Fruit fly (Drosophila melanogaster) whole organism, wandering third instar larva: ENCODE results near the gene PEK.

Experiments
- CG9705 ChIP-seq: fragments of 200-800 bp; sonication (Bioruptor generic); optimal IDR thresholded peaks from 2 replicates; lab custom pipeline; 2018; ENCODE audit warnings: missing biosample characterization, mild to moderate bottlenecking, missing genetic modification characterization
- CrebA ChIP-seq: fragments of 200-800 bp; sonication (Bioruptor generic); optimal IDR thresholded peaks from 2 replicates; lab custom pipeline; 2016; ENCODE audit warnings: missing biosample characterization, mild to moderate bottlenecking, missing genetic modification characterization, borderline replicate concordance
- Dfd ChIP-seq: fragments of >200 bp; optimal IDR thresholded peaks from 2 replicates; lab custom pipeline; 2017; ENCODE audit warnings: missing biosample characterization, missing genetic modification characterization
- Dif ChIP-seq: fragments of 200-275, 200-300 bp; sonication (Bioruptor generic); optimal IDR thresholded peaks from 2 replicates; lab custom pipeline; 2018; ENCODE audit warnings: missing biosample characterization, missing genetic modification characterization; ENCODE audit not compliant: partially characterized antibody
- GATAd ChIP-seq: sonication (Bioruptor generic); optimal IDR thresholded peaks from 2 replicates; lab custom pipeline; 2016; ENCODE audit warnings: missing biosample characterization, missing genetic modification characterization
- HLH106 ChIP-seq: fragments of 200-800 bp; optimal IDR thresholded peaks from 3 replicates; lab custom pipeline; 2019; ENCODE audit warnings: missing biosample characterization, mild to moderate bottlenecking, missing genetic modification characterization, moderate library complexity
- Hnf4 ChIP-seq: fragments of 200-800 bp; sonication (Bioruptor generic); optimal IDR thresholded peaks from 2 replicates; lab custom pipeline; 2016; ENCODE audit warnings: missing biosample characterization, mild to moderate bottlenecking, missing genetic modification characterization
- Hr78 ChIP-seq: fragments of >200 bp; optimal IDR thresholded peaks from 2 replicates; lab custom pipeline; 2017; ENCODE audit warnings: missing biosample characterization, missing genetic modification characterization
- Jra ChIP-seq: sonication (Bioruptor generic); optimal IDR thresholded peaks from 2 replicates; lab custom pipeline; 2016; ENCODE audit warnings: missing biosample characterization, missing genetic modification characterization
- Mio ChIP-seq: sonication (Bioruptor generic); optimal IDR thresholded peaks from 2 replicates; lab custom pipeline; 2016; ENCODE audit warnings: missing biosample characterization, missing genetic modification characterization
- Myc ChIP-seq: fragments of >200 bp; optimal IDR thresholded peaks from 2 replicates; lab custom pipeline; 2017
- N ChIP-seq: fragments of >200 bp; optimal IDR thresholded peaks from 2 replicates; lab custom pipeline; 2018; ENCODE audit warnings: missing biosample characterization, missing external identifiers, missing genetic modification characterization
- OdsH ChIP-seq: fragments of 200-800 bp; sonication (Bioruptor generic); optimal IDR thresholded peaks from 2 replicates; lab custom pipeline; 2016; ENCODE audit warnings: missing biosample characterization, mild to moderate bottlenecking, missing genetic modification characterization
- Sp1 ChIP-seq: fragments of 200-800 bp; sonication (Bioruptor generic); optimal IDR thresholded peaks from 3 replicates; lab custom pipeline; 2019; ENCODE audit warnings: missing biosample characterization, mild to moderate bottlenecking, missing genetic modification characterization, moderate library complexity
- Vsx2 ChIP-seq: fragments of 200-300, 225-300 bp; sonication (Bioruptor generic); optimal IDR thresholded peaks from 2 replicates; lab custom pipeline; 2018; ENCODE audit warnings: missing biosample characterization, missing genetic modification characterization; ENCODE audit not compliant: partially characterized antibody
- br ChIP-seq: fragments of 200-800 bp; sonication (Bioruptor generic); optimal IDR thresholded peaks from 2 replicates; lab custom pipeline; 2016; ENCODE audit warnings: missing biosample characterization, missing genetic modification characterization
- brk ChIP-seq: fragments of 200-800 bp; sonication (Bioruptor generic); optimal IDR thresholded peaks from 2 replicates; lab custom pipeline; 2016; ENCODE audit warnings: missing biosample characterization, mild to moderate bottlenecking, missing genetic modification characterization
- dl ChIP-seq, 2 experiments: fragments of 175-275, 200-275 bp in 1 of 2; fragments of 200-275 bp in 1 of 2; sonication (Bioruptor generic); optimal IDR thresholded peaks; lab custom pipeline; 2018; ENCODE audit warnings: mild to moderate bottlenecking in 2 of 2, missing biosample characterization in 2 of 2, missing genetic modification characterization in 2 of 2, moderate library complexity in 2 of 2; ENCODE audit not compliant: partially characterized antibody in 2 of 2, insufficient read depth in 1 of 2
- dmrt93B ChIP-seq: fragments of 200-800 bp; sonication (Bioruptor generic); optimal IDR thresholded peaks from 2 replicates; lab custom pipeline; 2018; ENCODE audit warnings: missing biosample characterization, mild to moderate bottlenecking, missing genetic modification characterization
- dsf ChIP-seq: sonication (Bioruptor generic); optimal IDR thresholded peaks from 2 replicates; lab custom pipeline; 2016; ENCODE audit warnings: missing biosample characterization, missing genetic modification characterization, borderline replicate concordance
- ey ChIP-seq: fragments of 200-800 bp; sonication (Bioruptor generic); optimal IDR thresholded peaks from 2 replicates; lab custom pipeline; 2016; ENCODE audit warnings: missing biosample characterization, missing genetic modification characterization
- foxo ChIP-seq, 2 experiments: fragments of 200-800 bp; sonication (Bioruptor generic); optimal IDR thresholded peaks; 2 replicates in 1 of 2; 3 replicates in 1 of 2; lab custom pipeline; 2016 to 2017; ENCODE audit warnings: missing biosample characterization in 2 of 2, missing genetic modification characterization in 2 of 2
- fru ChIP-seq: fragments of 200-800 bp; sonication (Bioruptor generic); optimal IDR thresholded peaks from 3 replicates; lab custom pipeline; 2016; ENCODE audit warnings: missing biosample characterization, mild to moderate bottlenecking, missing genetic modification characterization
- h ChIP-seq: fragments of 200-800 bp; sonication (Bioruptor generic); optimal IDR thresholded peaks from 3 replicates; lab custom pipeline; 2016; ENCODE audit warnings: missing biosample characterization, mild to moderate bottlenecking, missing genetic modification characterization
- jim ChIP-seq: fragments of 175-275, 200-325 bp; sonication (Bioruptor generic); optimal IDR thresholded peaks from 2 replicates; lab custom pipeline; 2016; ENCODE audit warnings: missing biosample characterization, mild to moderate bottlenecking, missing genetic modification characterization
- lola ChIP-seq: fragments of >200 bp; optimal IDR thresholded peaks from 2 replicates; lab custom pipeline; 2017; ENCODE audit warnings: missing biosample characterization, missing genetic modification characterization
- pan ChIP-seq: fragments of >200 bp; optimal IDR thresholded peaks from 2 replicates; lab custom pipeline; 2017
- psq ChIP-seq: fragments of 200-800 bp; sonication (Bioruptor generic); optimal IDR thresholded peaks from 3 replicates; lab custom pipeline; 2017; ENCODE audit warnings: missing biosample characterization, mild to moderate bottlenecking, missing genetic modification characterization, moderate library complexity
- rgr ChIP-seq: fragments of 200-800 bp; sonication (Bioruptor generic); optimal IDR thresholded peaks from 3 replicates; lab custom pipeline; 2016; ENCODE audit warnings: missing biosample characterization, mild to moderate bottlenecking, missing genetic modification characterization
- sv ChIP-seq: fragments of 200-800 bp; sonication (Bioruptor generic); optimal IDR thresholded peaks from 3 replicates; lab custom pipeline; 2016; ENCODE audit warnings: missing biosample characterization, missing genetic modification characterization
- tai ChIP-seq: sonication (Bioruptor generic); optimal IDR thresholded peaks from 2 replicates; lab custom pipeline; 2016; ENCODE audit warnings: missing biosample characterization, missing genetic modification characterization
- usp ChIP-seq: fragments of >200 bp; optimal IDR thresholded peaks from 2 replicates; lab custom pipeline; 2017; ENCODE audit warnings: missing biosample characterization, missing genetic modification characterization
- woc ChIP-seq: sonication (Bioruptor generic); optimal IDR thresholded peaks from 2 replicates; lab custom pipeline; 2016; ENCODE audit warnings: missing biosample characterization, mild to moderate bottlenecking, missing genetic modification characterization

Gene PEK

DNA sequence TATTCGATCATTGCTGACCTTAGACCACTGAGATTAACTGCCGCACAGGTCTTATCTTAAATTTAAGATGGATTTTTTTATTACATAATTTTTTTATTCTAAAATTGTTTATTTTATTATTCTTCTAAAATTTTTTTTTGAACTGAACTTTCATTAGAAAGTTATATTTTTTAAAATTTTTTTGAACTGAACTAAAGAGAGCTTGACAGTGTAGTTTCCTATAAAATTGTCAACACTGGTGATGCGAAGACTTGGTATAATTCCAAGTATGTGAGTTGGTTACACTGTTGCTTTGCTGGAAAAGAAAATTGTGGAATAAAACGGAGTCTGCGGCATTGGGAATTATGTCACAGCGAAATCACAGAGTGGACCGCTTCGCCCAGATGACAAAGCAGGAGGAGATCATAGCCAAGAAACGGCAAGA is 20.8 kb upstream of the PEK start, which contains the start of gene CG31550 (continued):
- TF ChIP-seq Sp1 (peak; percentile 67), usp (no peak), CG9705 (GFP tag; lab: Kevin White, UChicago) (peak; percentile 6)
- TF ChIP-seq, all 38 proteins: peak for 12

DNA sequence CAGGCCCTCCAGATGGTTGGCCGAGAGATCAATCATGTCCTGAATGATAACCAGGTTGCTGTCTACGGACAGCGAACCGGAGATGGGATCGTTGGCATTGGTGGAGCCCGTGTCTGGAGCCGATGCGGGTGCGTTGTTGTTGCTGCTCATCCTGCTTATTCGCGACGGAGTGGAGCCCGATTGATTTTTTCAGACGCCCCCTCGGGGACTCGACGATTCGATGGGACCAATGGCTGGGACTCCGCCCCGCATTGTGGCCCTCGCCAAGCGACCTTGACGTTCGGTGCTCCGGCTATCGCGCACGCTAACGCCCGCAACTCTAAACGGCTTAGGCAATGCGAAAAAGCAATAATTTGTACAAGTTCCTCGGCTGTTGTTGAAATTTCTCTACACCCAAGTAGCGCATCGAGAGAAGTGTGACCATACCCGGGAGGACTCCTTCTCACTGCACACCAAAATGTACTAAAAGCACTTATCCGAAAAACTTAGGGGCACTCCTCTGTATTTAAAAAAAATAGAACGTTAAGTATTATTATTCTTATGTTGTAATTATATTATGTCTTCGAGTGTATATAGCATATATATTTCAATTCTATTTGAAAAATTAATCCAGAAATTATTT is 19.0 kb upstream of the PEK start, which contains the start of gene ksr:
TSS of gene ksr (minus strand) at position 419 of the 622 bp plus-strand sequence.
- TF ChIP-seq Sp1 (peak; percentile 38), foxo (GFP tag; optimal IDR thresholded peaks at IDR 0.05; lab: Kevin White, UChicago) (no peak), Dif (peak; percentile 0), HLH106 (tag; lab: Kevin White, UChicago) (peak; percentile 14)

DNA sequence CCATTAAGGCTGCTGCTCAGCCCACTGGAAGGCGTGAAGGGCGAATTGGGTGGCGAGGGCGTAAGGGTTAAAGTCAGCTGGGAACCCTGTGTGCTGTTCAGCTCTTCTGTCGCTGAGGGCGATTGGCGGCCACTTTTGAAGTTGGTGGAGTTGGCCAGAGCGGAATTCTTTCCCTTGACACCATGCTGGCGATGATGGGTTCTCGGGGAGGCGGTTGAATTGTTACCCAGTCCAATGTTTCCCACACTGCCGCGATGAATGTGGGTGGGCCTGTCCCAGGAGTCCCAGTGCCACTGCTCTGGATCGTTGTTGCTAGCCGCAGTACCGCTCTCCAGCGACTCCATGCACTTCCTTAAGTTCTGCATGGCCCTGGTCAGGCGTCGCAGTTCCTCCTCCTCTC is 18.2 kb upstream of the PEK start:
- TF ChIP-seq pan (lab: Kevin White, UChicago) (no peak), CG9705 (GFP tag; lab: Kevin White, UChicago) (no peak), lola (GFP tag; lab: Kevin White, UChicago) (no peak), Hr78 (GFP tag; lab: Kevin White, UChicago) (no peak), foxo (GFP tag; optimal IDR thresholded peaks at IDR 0.05; lab: Kevin White, UChicago) (no peak), N (GFP tag; lab: Kevin White, UChicago) (no peak), Jra (no peak), Hnf4 (GFP tag; lab: Kevin White, UChicago) (no peak), OdsH (GFP tag; lab: Kevin White, UChicago) (no peak), dsf (GFP tag; lab: Kevin White, UChicago) (no peak)

DNA sequence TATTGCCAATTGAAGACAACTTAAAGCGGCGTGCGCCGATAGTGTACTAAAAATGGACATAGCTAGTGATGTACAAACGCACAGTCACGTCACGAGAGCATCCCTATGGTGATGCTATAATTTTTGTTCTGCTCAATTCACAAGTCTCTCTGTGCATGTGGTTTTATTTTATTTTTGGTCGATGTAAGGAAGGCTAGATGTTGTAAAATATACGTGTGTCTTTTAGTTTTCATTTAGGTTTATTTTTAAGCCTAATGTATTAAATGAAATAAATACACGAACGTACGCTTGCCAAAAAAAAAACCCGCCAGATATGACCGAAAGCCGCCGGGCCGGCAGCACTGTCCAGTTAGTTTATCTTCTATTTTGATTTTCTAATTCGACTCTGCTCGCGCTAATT is 10.0 kb upstream of the PEK start, which contains the start of the genes CG45100, HDAC3 and Hcs:
TSS of gene CG45100 (minus strand) at position 50 of the 400 bp plus-strand sequence.
TSS of gene HDAC3 (minus strand) at position 50 of the 400 bp plus-strand sequence.
TSS of gene Hcs (plus strand) at position 349 of the 400 bp plus-strand sequence.
- TF ChIP-seq lola (GFP tag; lab: Kevin White, UChicago) (no peak), Mio (no peak), Sp1 (no peak), usp (no peak), sv (GFP tag; lab: Kevin White, UChicago) (peak; percentile 22), pan (lab: Kevin White, UChicago) (no peak), Hr78 (GFP tag; lab: Kevin White, UChicago) (no peak), Myc (lab: Kevin White, UChicago) (peak; percentile 100), CrebA (GFP tag; lab: Kevin White, UChicago) (no peak), psq (GFP tag; lab: Kevin White, UChicago) (peak; percentile 36), rgr (GFP tag; lab: Kevin White, UChicago) (no peak), CG9705 (GFP tag; lab: Kevin White, UChicago) (peak; percentile 19), N (GFP tag; lab: Kevin White, UChicago) (no peak), dl (GFP tag; optimal IDR thresholded peaks at IDR 0.05; lab: Kevin White, UChicago; ENCODE audit: insufficient read depth in 1 of 2, partially characterized antibody in 2 of 2) (no peak), OdsH (GFP tag; lab: Kevin White, UChicago) (no peak), dmrt93B (GFP tag; lab: Kevin White, UChicago) (no peak), Dif (no peak), brk (GFP tag; lab: Kevin White, UChicago) (no peak), h (no peak), HLH106 (tag; lab: Kevin White, UChicago) (no peak), br (GFP tag; lab: Kevin White, UChicago) (no peak), Hnf4 (GFP tag; lab: Kevin White, UChicago) (no peak), ey (GFP tag; lab: Kevin White, UChicago) (peak; percentile 43), fru (no peak), GATAd (no peak), tai (GFP tag; lab: Kevin White, UChicago) (no peak), Dfd (GFP tag; lab: Kevin White, UChicago) (no peak), woc (peak; percentile 94), Vsx2 (GFP tag; lab: Kevin White, UChicago) (no peak), jim (GFP tag; lab: Kevin White, UChicago) (no peak), Jra (no peak)
- TF ChIP-seq, all 38 proteins: peak for 6
